Fruit fly (Drosophila melanogaster): ENCODE results near the gene CG42374.

The CG42374 gene

dm6 chr3L:19254715-19255428 is 8.7 kb upstream of the CG42374 start, which contains the start of the genes mRpL21 and rept (continued):
- TF ChIP-seq fd3F (GFP tag; optimal IDR thresholded peaks at IDR 0.05) (peak; percentile 32), CrebB (tag; optimal IDR thresholded peaks at IDR 0.05) (peak; percentile 47), CoRest (tag; optimal IDR thresholded peaks at IDR 0.05) (peak; percentile 57), CG8478 (optimal IDR thresholded peaks at IDR 0.05) (peak; percentile 26), cg (GFP tag; optimal IDR thresholded peaks at IDR 0.05) (no peak), CG3726 (GFP tag; IDR thresholded peaks at IDR 0.05) (no peak), wor (GFP tag; IDR thresholded peaks at IDR 0.05) (no peak), Dref (GFP tag; IDR thresholded peaks at IDR 0.05) (no peak), seq (GFP tag; IDR thresholded peaks at IDR 0.05) (no peak), CG14014 (GFP tag; IDR thresholded peaks at IDR 0.05) (peak; percentile 56), Trl (optimal IDR thresholded peaks at IDR 0.05) (no peak), Trl (GFP tag; optimal IDR thresholded peaks at IDR 0.05) (peak; percentile 33), gt (GFP tag; IDR thresholded peaks at IDR 0.05) (no peak), CG3838 (GFP tag; optimal IDR thresholded peaks at IDR 0.05) (no peak), pita (GFP tag; optimal IDR thresholded peaks at IDR 0.05) (no peak), CG11247 (GFP tag; IDR thresholded peaks at IDR 0.05) (0 out of 2 replicates have a peak, but pooled peaks have one; percentile 31), caup (GFP tag; optimal IDR thresholded peaks at IDR 0.05; ENCODE audit: severe bottlenecking) (peak; percentile 63), CG17186 (GFP tag; optimal IDR thresholded peaks at IDR 0.05) (peak; percentile 97), CG1792 (GFP tag; optimal IDR thresholded peaks at IDR 0.05) (peak; percentile 32), Drgx (GFP tag; IDR thresholded peaks at IDR 0.05) (no peak), HLH3B (GFP tag; IDR thresholded peaks at IDR 0.05) (no peak; the same call in 1 of the 2 replicates), MBD-R2 (GFP tag; IDR thresholded peaks at IDR 0.05) (peak; percentile 93), CG13296 (GFP tag; optimal IDR thresholded peaks at IDR 0.05) (peak; percentile 47), Ptx1 (GFP tag; IDR thresholded peaks at IDR 0.05) (peak; percentile 42; the same call in 1 of the 2 replicates), gsb-n (tag; optimal IDR thresholded peaks at IDR 0.05) (no peak), CG6272 (GFP tag; IDR thresholded peaks at IDR 0.05) (peak; percentile 53; the same call in 1 of the 2 replicates), CG31224 (GFP tag; IDR thresholded peaks at IDR 0.05) (peak; percentile 34; the same call in 1 of the 2 replicates), Gsc (GFP tag; IDR thresholded peaks at IDR 0.05) (no peak), Eip74EF (GFP tag; optimal IDR thresholded peaks at IDR 0.05) (peak in 1 of 2 experiments; percentile 20), CG2116 (GFP tag; optimal IDR thresholded peaks at IDR 0.05) (peak; percentile 65), exex (tag; optimal IDR thresholded peaks at IDR 0.05) (peak; percentile 8), sisA (GFP tag; IDR thresholded peaks at IDR 0.05) (no peak), pzg (GFP tag; optimal IDR thresholded peaks at IDR 0.05) (peak; percentile 70), rib (GFP tag; IDR thresholded peaks at IDR 0.05) (no peak), p53 (GFP tag; optimal IDR thresholded peaks at IDR 0.05) (no peak), tll (GFP tag; optimal IDR thresholded peaks at IDR 0.05) (peak in 1 of 2 experiments; percentile 43), CG31388 (GFP tag; optimal IDR thresholded peaks at IDR 0.05) (no peak), pfk (GFP tag; optimal IDR thresholded peaks at IDR 0.05) (no peak), HLHmδ (GFP tag; optimal IDR thresholded peaks at IDR 0.05) (no peak), Hr39 (optimal IDR thresholded peaks at IDR 0.05) (no peak), D19B (GFP tag; optimal IDR thresholded peaks at IDR 0.05) (no peak), CG4707 (GFP tag; optimal IDR thresholded peaks at IDR 0.05) (no peak), lov (optimal IDR thresholded peaks at IDR 0.05) (no peak), lov (GFP tag; IDR thresholded peaks at IDR 0.05) (no peak), crp (GFP tag; optimal IDR thresholded peaks at IDR 0.05) (peak; percentile 81 to 94), slbo (GFP tag; IDR thresholded peaks at IDR 0.05) (peak; percentile 67), Hr51 (GFP tag; optimal IDR thresholded peaks at IDR 0.05) (peak; percentile 29 to 70), MTF-1 (GFP tag; optimal IDR thresholded peaks at IDR 0.05; ENCODE audit: borderline replicate concordance) (no peak), repo (GFP tag; optimal IDR thresholded peaks at IDR 0.05) (peak; percentile 31), Dbx (GFP tag; IDR thresholded peaks at IDR 0.05) (peak; percentile 59)
